Worm (Caenorhabditis elegans) whole organism, L4 larva: Measurements from ENCODE around the gene CC8.3.

Experiments used
- D1046.2 ChIP-seq: fragments of 200-800 bp; sonication (Bioruptor generic); IDR thresholded peaks from 2 replicates; pipeline ENCODE4 v1.3.6; 2022; ENCODE audit warnings: missing genetic modification characterization, missing compliant biosample characterization
- F26F4.8 ChIP-seq: fragments of 200-800 bp; sonication (Bioruptor generic); conservative IDR thresholded peaks from 2 replicates; pipeline ENCODE4 v1.3.6; 2022; ENCODE audit warnings: missing genetic modification characterization, missing compliant biosample characterization
- F49E8.2 ChIP-seq: sonication (generic microtip); optimal IDR thresholded peaks from 2 replicates; lab custom pipeline; 2016; ENCODE audit warnings: missing compliant biosample characterization, mild to moderate bottlenecking, missing genetic modification characterization, borderline replicate concordance
- T20F7.1 ChIP-seq: fragments of 200-800 bp; sonication (Bioruptor generic); optimal IDR thresholded peaks from 2 replicates; lab custom pipeline; 2018; ENCODE audit warnings: mild to moderate bottlenecking, missing genetic modification characterization, missing compliant biosample characterization
- T26A8.4 ChIP-seq: fragments of 200-800 bp; sonication (Bioruptor generic); IDR thresholded peaks from 2 replicates; pipeline ENCODE4 v1.3.6; 2022; ENCODE audit warnings: missing genetic modification characterization, missing compliant biosample characterization
- Y48G9A.11 ChIP-seq: fragments of 200-800 bp; sonication (Bioruptor generic); IDR thresholded peaks from 2 replicates; pipeline ENCODE4 v1.3.6; 2022; ENCODE audit warnings: missing genetic modification reagents, missing genetic modification characterization, missing compliant biosample characterization
- ZK546.5 ChIP-seq, 2 experiments: sonication (generic microtip); optimal IDR thresholded peaks; 2 replicates each; lab custom pipeline; 2017; ENCODE audit warnings: missing biosample characterization in 2 of 2, missing genetic modification characterization in 2 of 2
- aly-2 ChIP-seq: sonication (generic microtip); optimal IDR thresholded peaks from 2 replicates; lab custom pipeline; 2018; ENCODE audit warnings: missing biosample characterization, missing genetic modification characterization
- ceh-20 ChIP-seq: fragments of 200-800 bp; sonication (Bioruptor generic); IDR thresholded peaks from 2 replicates; pipeline ENCODE4 v1.3.6; 2022; ENCODE audit warnings: missing genetic modification reagents, missing genetic modification characterization, missing compliant biosample characterization
- ceh-82 ChIP-seq: sonication (generic microtip); optimal IDR thresholded peaks from 2 replicates; lab custom pipeline; 2017; ENCODE audit warnings: missing biosample characterization, missing genetic modification characterization
- daf-19 ChIP-seq: fragments of 200-800 bp; sonication (Bioruptor generic); conservative IDR thresholded peaks from 2 replicates; pipeline ENCODE4 v1.3.6; 2022; ENCODE audit warnings: missing genetic modification characterization, missing compliant biosample characterization
- dpl-1 ChIP-seq: fragments of 150-350 bp; optimal IDR thresholded peaks from 2 replicates; lab custom pipeline; 2014; ENCODE audit warnings: missing biosample characterization, missing genetic modification reagents, missing genetic modification characterization
- duxl-1 ChIP-seq: sonication (generic microtip); optimal IDR thresholded peaks from 2 replicates; lab custom pipeline; 2016; ENCODE audit warnings: mild to moderate bottlenecking, missing genetic modification characterization, moderate library complexity, missing compliant biosample characterization; ENCODE audit not compliant: poor library complexity
- gei-8 ChIP-seq: fragments of 200-800 bp; sonication (Bioruptor generic); optimal IDR thresholded peaks from 2 replicates; lab custom pipeline; 2018; ENCODE audit warnings: mild to moderate bottlenecking, missing genetic modification characterization, missing compliant biosample characterization
- hlh-11 ChIP-seq: fragments of 200-800 bp; sonication (Bioruptor generic); optimal IDR thresholded peaks from 2 replicates; lab custom pipeline; 2018; ENCODE audit warnings: mild to moderate bottlenecking, missing genetic modification characterization, missing compliant biosample characterization
- hmg-1.1 ChIP-seq: fragments of 200-800 bp; sonication (Bioruptor generic); IDR thresholded peaks from 2 replicates; pipeline ENCODE4 v1.3.6; 2022; ENCODE audit warnings: missing genetic modification reagents, missing genetic modification characterization, missing compliant biosample characterization
- jun-1 ChIP-seq: fragments of 150-350 bp; optimal IDR thresholded peaks from 2 replicates; lab custom pipeline; 2014; ENCODE audit warnings: missing biosample characterization, missing genetic modification reagents, missing genetic modification characterization
- lin-29 ChIP-seq: fragments of 200-800 bp; sonication (Bioruptor generic); IDR thresholded peaks from 2 replicates; pipeline ENCODE4 v1.3.6; 2022; ENCODE audit warnings: missing genetic modification reagents, missing genetic modification characterization, missing compliant biosample characterization
- lir-3 ChIP-seq: sonication (generic microtip); optimal IDR thresholded peaks from 2 replicates; lab custom pipeline; 2016; ENCODE audit warnings: mild to moderate bottlenecking, missing genetic modification characterization, missing compliant biosample characterization
- madf-5 ChIP-seq, 2 experiments: fragments of 200-800 bp; sonication (Bioruptor generic); IDR thresholded peaks; 2 replicates each; pipeline ENCODE4 v1.3.6; 2022; ENCODE audit warnings: missing compliant biosample characterization in 2 of 2, missing genetic modification characterization in 2 of 2
- madf-9 ChIP-seq: fragments of 200-800 bp; sonication (Bioruptor generic); conservative IDR thresholded peaks from 2 replicates; pipeline ENCODE4 v1.3.6; 2022; ENCODE audit warnings: missing genetic modification reagents, missing genetic modification characterization, missing compliant biosample characterization
- mdl-1 ChIP-seq, 2 experiments: fragments of 150-350 bp in 1 of 2; sonication (generic microtip) in 1 of 2; optimal IDR thresholded peaks; 2 replicates each; lab custom pipeline; 2014 to 2017; ENCODE audit warnings: missing biosample characterization in 2 of 2, missing genetic modification characterization in 2 of 2
- mep-1 ChIP-seq: fragments of 150-350 bp; sonication (generic microtip); optimal IDR thresholded peaks from 3 replicates; lab custom pipeline; 2014; ENCODE audit warnings: missing biosample characterization, missing genetic modification characterization
- mxl-2 ChIP-seq: fragments of 200-800 bp; sonication (Bioruptor generic); conservative IDR thresholded peaks from 2 replicates; pipeline ENCODE4 v1.3.6; 2022; ENCODE audit warnings: missing genetic modification reagents, missing genetic modification characterization, missing compliant biosample characterization
- mxl-3 ChIP-seq: fragments of 200-800 bp; sonication (Bioruptor generic); optimal IDR thresholded peaks from 2 replicates; lab custom pipeline; 2018; ENCODE audit warnings: mild to moderate bottlenecking, missing genetic modification characterization, missing compliant biosample characterization
- nhr-11 ChIP-seq: fragments of 150-350 bp; optimal IDR thresholded peaks from 2 replicates; lab custom pipeline; 2014; ENCODE audit warnings: missing biosample characterization, missing genetic modification characterization
- nhr-111 ChIP-seq: fragments of 200-800 bp; sonication (Bioruptor generic); optimal IDR thresholded peaks from 2 replicates; lab custom pipeline; 2018; ENCODE audit warnings: mild to moderate bottlenecking, missing genetic modification characterization, missing compliant biosample characterization
- nhr-237 ChIP-seq: sonication (generic microtip); optimal IDR thresholded peaks from 2 replicates; lab custom pipeline; 2017; ENCODE audit warnings: missing biosample characterization, missing genetic modification characterization
- nhr-25 ChIP-seq: sonication (generic microtip); optimal IDR thresholded peaks from 2 replicates; lab custom pipeline; 2017; ENCODE audit warnings: missing genetic modification characterization, mild to moderate bottlenecking, missing compliant biosample characterization, antibody characterized with exemption, moderate library complexity, borderline replicate concordance; ENCODE audit not compliant: insufficient read depth
- nhr-28 ChIP-seq: fragments of 150-350 bp; optimal IDR thresholded peaks from 2 replicates; lab custom pipeline; 2014; ENCODE audit warnings: missing biosample characterization, missing genetic modification characterization
- nhr-41 ChIP-seq: fragments of 200-800 bp; sonication (Bioruptor generic); IDR thresholded peaks from 2 replicates; pipeline ENCODE4 v1.3.6; 2022; ENCODE audit warnings: missing genetic modification reagents, missing genetic modification characterization, missing compliant biosample characterization
- nhr-48 ChIP-seq: sonication (generic microtip); optimal IDR thresholded peaks from 2 replicates; lab custom pipeline; 2016; ENCODE audit warnings: mild to moderate bottlenecking, missing genetic modification characterization, missing compliant biosample characterization
- nhr-6 ChIP-seq: fragments of 150-350 bp; optimal IDR thresholded peaks from 2 replicates; lab custom pipeline; 2014; ENCODE audit warnings: missing biosample characterization, missing genetic modification characterization
- pha-4 ChIP-seq, 2 experiments: fragments of 150-350 bp in 1 of 2; fragments of 200-800 bp in 1 of 2; sonication (Bioruptor generic) in 1 of 2; IDR thresholded peaks in 1 of 2; optimal IDR thresholded peaks in 1 of 2; 2 replicates each; pipeline versions ENCODE4 v1.3.6 to Lab custom; 2014 to 2022; ENCODE audit warnings: missing genetic modification characterization in 2 of 2, missing genetic modification reagents in 2 of 2, missing biosample characterization in 1 of 2, missing compliant biosample characterization in 1 of 2
- php-3 ChIP-seq: fragments of 200-800 bp; sonication (Bioruptor generic); IDR thresholded peaks from 2 replicates; pipeline ENCODE4 v1.3.6; 2022; ENCODE audit warnings: missing genetic modification reagents, missing genetic modification characterization, missing compliant biosample characterization
- set-16 ChIP-seq: fragments of 200-800 bp; sonication (Bioruptor generic); IDR thresholded peaks from 2 replicates; pipeline ENCODE4 v1.3.6; 2022; ENCODE audit warnings: missing genetic modification reagents, missing genetic modification characterization, missing compliant biosample characterization
- snpc-1.2 ChIP-seq: fragments of 200-800 bp; sonication (Bioruptor generic); IDR thresholded peaks from 2 replicates; pipeline ENCODE4 v1.3.6; 2022; ENCODE audit warnings: missing genetic modification reagents, missing genetic modification characterization, missing compliant biosample characterization
- snpc-4 ChIP-seq: fragments of 150-350 bp; optimal IDR thresholded peaks from 2 replicates; lab custom pipeline; 2014; ENCODE audit warnings: missing biosample characterization, missing genetic modification characterization
- spr-1 ChIP-seq: sonication (generic microtip); optimal IDR thresholded peaks from 2 replicates; lab custom pipeline; 2016; ENCODE audit warnings: mild to moderate bottlenecking, missing genetic modification characterization, missing compliant biosample characterization
- unc-130 ChIP-seq: sonication (generic microtip); optimal IDR thresholded peaks from 2 replicates; lab custom pipeline; 2016; ENCODE audit warnings: missing genetic modification reagents, missing genetic modification characterization, missing compliant biosample characterization
- unc-62 ChIP-seq, 3 experiments: fragments of 150-350 bp in 1 of 3; sonication (generic microtip); optimal IDR thresholded peaks in 2 of 3; peaks in 1 of 3; 1 replicate in 1 of 3; 2 replicates in 2 of 3; lab custom pipeline; 2014 to 2017; ENCODE audit warnings: missing biosample characterization in 3 of 3, missing genetic modification characterization in 3 of 3, missing genetic modification reagents in 3 of 3, missing genotype in 1 of 3

Gene CC8.3

DNA sequence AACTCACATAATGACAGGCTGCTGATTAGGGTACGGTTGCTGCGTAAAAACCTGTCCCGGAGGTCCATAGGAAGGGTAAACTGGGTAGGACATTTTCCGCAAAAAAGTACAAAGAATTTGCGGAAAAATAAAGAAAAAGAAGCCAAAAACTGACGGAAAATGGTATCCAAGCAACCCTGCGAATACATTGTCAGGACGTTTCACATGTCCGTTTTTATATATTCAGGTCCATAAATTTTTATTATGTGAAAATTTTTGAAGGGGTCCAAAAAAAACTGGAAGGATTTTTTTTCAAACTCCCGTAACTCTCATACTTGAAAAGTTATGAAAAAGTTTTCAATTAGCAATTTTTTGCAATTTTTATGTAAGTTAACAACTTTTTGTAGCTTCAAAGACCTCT, at the start of gene CC8.3:
CC8.3 (minus strand) TSS at position 101 of the 400 bp plus-strand sequence.
- TF ChIP-seq php-3 (GFP tag; lab: Robert Waterston, UW) (no peak), dpl-1 (GFP tag; lab: Kevin White, UChicago) (no peak), nhr-237 (no peak), lin-29 (no peak), nhr-41 (GFP tag; lab: Robert Waterston, UW) (no peak), duxl-1 (tag; lab: Kevin White, UChicago) (no peak), jun-1 (no peak), mdl-1 (tag; optimal IDR thresholded peaks at IDR 0.05; lab: Kevin White, UChicago) (no peak), Y48G9A.11 (no peak), pha-4 (GFP tag; IDR thresholded peaks at IDR 0.05; lab: Robert Waterston, UW) (no peak), pha-4 (tag; optimal IDR thresholded peaks at IDR 0.05; lab: Kevin White, UChicago) (no peak), ceh-82 (tag; lab: Kevin White, UChicago) (no peak), hmg-1.1 (GFP tag; lab: Robert Waterston, UW) (no peak), mxl-2 (no peak), hlh-11 (tag; lab: Kevin White, UChicago) (no peak)
- TF ChIP-seq, all 104 proteins: peak for 0

DNA sequence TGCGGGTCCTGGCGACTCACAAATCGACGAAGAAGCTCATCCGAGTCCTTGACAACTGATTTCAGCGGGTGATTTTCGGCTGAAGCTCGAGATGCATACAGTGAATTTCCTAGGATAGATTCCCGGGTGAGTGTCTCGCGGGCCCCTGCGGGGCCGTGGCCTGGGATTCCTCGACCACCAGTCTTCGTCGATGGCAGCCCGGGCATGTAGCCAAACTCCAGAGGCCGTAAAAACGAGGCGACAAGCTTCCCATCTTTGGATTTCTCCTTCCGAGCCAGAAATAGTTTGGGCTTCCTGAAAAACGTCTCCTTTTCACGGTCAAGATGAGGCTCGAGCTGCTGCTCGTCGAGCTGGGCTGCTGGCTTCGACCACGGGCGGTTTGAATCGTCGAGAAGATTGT, 46.0 kb upstream of the CC8.3 start:
- TF ChIP-seq set-16, result peak; percentile 71
- TF ChIP-seq snpc-4 (tag; lab: Kevin White, UChicago), result no peak

DNA sequence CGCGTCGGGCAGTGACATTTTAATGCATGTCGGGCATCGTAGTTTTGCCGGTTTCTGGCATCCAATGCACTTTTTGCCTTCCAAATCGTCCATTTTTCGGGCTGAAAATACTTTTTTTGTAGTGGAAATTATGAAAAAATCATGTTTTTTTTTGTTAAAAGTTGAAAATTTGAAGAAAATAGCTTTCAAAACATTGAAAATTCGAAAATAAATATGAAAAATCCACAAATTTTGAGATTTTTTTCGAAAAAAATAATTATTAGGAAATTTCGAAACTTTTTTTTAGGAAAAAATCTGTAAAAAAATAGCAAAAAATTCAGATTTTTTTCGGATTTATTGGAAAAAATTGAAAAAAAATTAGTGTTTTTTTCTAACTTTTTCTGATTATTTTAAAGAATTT, 44.7 kb upstream of the CC8.3 start, which contains the start of gene map-1:
map-1 (minus strand) TSS at position 101 of the 400 bp plus-strand sequence.
- TF ChIP-seq spr-1 (no peak), unc-62 (GFP tag; optimal IDR thresholded peaks at IDR 0.05 in 1 of 2; lab: Kevin White, UChicago) (peak in 1 of 2 experiments; percentile 71), unc-62 (tag; optimal IDR thresholded peaks at IDR 0.05; lab: Kevin White, UChicago) (no peak)

DNA sequence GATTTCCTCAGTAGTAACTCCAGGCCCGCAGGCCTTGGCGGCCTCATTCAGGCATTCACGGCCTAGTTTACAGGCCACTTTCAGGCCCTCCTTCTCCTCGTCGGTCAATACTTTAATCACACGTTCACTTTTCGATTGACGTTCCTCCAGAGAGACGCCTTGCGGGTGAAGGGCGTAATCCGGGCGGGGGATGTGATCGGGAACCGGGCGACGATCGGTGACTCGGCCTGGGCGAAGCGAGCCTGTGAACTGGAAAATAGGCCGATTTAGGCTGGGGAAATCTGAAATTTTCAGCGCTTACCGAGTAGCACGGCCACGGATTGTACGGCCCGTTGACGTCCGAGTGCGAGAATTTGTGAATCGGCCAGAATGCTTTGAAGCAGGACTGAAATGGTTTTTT, 44.2 kb upstream of the CC8.3 start:
- TF ChIP-seq D1046.2 (GFP tag; lab: Robert Waterston, UW) (0 out of 2 replicates have a peak, but pooled peaks have one; percentile 46), lin-29 (no peak), set-16 (peak; percentile 73)

DNA sequence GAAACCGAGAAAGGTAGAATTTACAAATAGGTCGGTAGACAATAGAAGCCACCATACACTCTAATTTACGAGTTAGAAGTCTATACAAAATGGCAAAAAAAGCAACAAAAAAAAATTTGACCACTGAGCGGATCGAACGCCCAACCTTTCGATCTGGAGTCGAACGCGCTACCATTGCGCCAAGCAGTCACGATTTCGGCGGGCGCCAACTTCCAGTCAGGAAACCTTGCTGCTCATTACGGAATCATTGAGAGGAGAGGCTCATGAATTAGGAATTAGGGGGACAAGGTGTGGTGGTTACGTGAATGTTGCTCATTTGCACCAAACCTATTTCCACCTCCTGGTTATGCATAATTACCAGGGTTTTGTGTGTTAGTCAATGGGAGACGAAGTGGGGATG, 39.7 kb upstream of the CC8.3 start:
- TF ChIP-seq ceh-20 (no peak), nhr-6 (tag; lab: Kevin White, UChicago) (no peak), nhr-28 (tag; lab: Kevin White, UChicago) (no peak), nhr-111 (no peak), madf-9 (no peak), Y48G9A.11 (no peak), mxl-3 (GFP tag; lab: Kevin White, UChicago) (no peak), gei-8 (GFP tag; lab: Kevin White, UChicago) (no peak), madf-5 (GFP tag; IDR thresholded peaks at IDR 0.05; lab: Robert Waterston, UW) (no peak)

DNA sequence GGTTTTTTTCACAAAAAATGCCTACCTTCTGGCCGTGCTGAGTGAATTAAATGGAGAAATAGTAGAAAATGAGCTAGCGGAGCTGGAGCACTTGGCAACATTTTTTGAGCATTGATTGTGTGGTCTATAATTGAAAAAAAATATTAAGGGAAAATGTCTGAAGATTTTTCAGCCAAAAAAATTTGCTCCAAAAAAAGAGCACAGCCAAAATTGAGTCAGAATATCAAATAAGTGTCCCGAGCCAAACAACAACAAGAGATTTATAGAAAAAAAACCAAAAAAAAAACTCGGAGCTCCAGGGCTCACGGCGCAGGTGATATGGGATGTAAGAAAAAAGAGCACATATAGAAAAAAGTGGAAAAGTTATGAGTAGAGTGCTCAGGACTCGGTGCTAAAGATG, 26.5 kb upstream of the CC8.3 start, which contains the start of gene fmil-1:
fmil-1 (minus strand) TSS at position 101 of the 400 bp plus-strand sequence.
- TF ChIP-seq nhr-6 (tag; lab: Kevin White, UChicago), result no peak
- TF ChIP-seq T26A8.4, result no peak
- no peak for TF ChIP-seq ceh-82 (tag; lab: Kevin White, UChicago)
- TF ChIP-seq F26F4.8 (GFP tag; lab: Robert Waterston, UW), result no peak
- no peak for TF ChIP-seq nhr-11 (tag; lab: Kevin White, UChicago)
- TF ChIP-seq T20F7.1, result no peak
- no peak for TF ChIP-seq mxl-3 (GFP tag; lab: Kevin White, UChicago)
- no peak for TF ChIP-seq duxl-1 (tag; lab: Kevin White, UChicago)
- TF ChIP-seq F49E8.2 (tag; lab: Kevin White, UChicago), result no peak
- no peak for TF ChIP-seq ZK546.5 (tag; optimal IDR thresholded peaks at IDR 0.05; lab: Kevin White, UChicago)
- no peak for TF ChIP-seq pha-4 (GFP tag; IDR thresholded peaks at IDR 0.05; lab: Robert Waterston, UW)
- no peak for TF ChIP-seq pha-4 (tag; optimal IDR thresholded peaks at IDR 0.05; lab: Kevin White, UChicago)
- no peak for TF ChIP-seq nhr-48 (tag; lab: Kevin White, UChicago)
- no peak for TF ChIP-seq aly-2 (tag; lab: Kevin White, UChicago)
- TF ChIP-seq mep-1, result no peak
- TF ChIP-seq snpc-1.2 (GFP tag; lab: Robert Waterston, UW), result no peak
- TF ChIP-seq daf-19, result no peak
- no peak for TF ChIP-seq mdl-1 (tag; optimal IDR thresholded peaks at IDR 0.05; lab: Kevin White, UChicago)
- no peak for TF ChIP-seq lir-3 (tag; lab: Kevin White, UChicago)
- no peak for TF ChIP-seq unc-130 (GFP tag; lab: Kevin White, UChicago)
- TF ChIP-seq nhr-25 (tag; lab: Kevin White, UChicago), result no peak
